Fruit fly (Drosophila melanogaster) whole organism: ENCODE measurements around the gene CG13947.
A peak's percentile ranks its signal among the peaks of the same experiment; 100 is the strongest.

Experiments used
- CG8478 ChIP-seq: fragments of >200 bp; optimal IDR thresholded peaks from 2 replicates; lab custom pipeline; 2018; ENCODE audit warnings: inconsistent platforms
- Dll ChIP-seq: fragments of >200 bp; optimal IDR thresholded peaks from 2 replicates; lab custom pipeline; 2017
- EcR ChIP-seq, 2 experiments: fragments of >200 bp; optimal IDR thresholded peaks; 2 replicates each; lab custom pipeline; 2017; ENCODE audit warnings: missing biosample characterization in 2 of 2, missing genetic modification characterization in 2 of 2, missing genetic modification reagents in 2 of 2
- pan ChIP-seq: fragments of >200 bp; optimal IDR thresholded peaks from 2 replicates; lab custom pipeline; 2017
- psq ChIP-seq: fragments of >200 bp; optimal IDR thresholded peaks from 2 replicates; lab custom pipeline; 2017
- usp ChIP-seq: fragments of >200 bp; optimal IDR thresholded peaks from 2 replicates; lab custom pipeline; 2017; ENCODE audit warnings: missing biosample characterization, missing genetic modification characterization, mixed read lengths

Gene CG13947

DNA sequence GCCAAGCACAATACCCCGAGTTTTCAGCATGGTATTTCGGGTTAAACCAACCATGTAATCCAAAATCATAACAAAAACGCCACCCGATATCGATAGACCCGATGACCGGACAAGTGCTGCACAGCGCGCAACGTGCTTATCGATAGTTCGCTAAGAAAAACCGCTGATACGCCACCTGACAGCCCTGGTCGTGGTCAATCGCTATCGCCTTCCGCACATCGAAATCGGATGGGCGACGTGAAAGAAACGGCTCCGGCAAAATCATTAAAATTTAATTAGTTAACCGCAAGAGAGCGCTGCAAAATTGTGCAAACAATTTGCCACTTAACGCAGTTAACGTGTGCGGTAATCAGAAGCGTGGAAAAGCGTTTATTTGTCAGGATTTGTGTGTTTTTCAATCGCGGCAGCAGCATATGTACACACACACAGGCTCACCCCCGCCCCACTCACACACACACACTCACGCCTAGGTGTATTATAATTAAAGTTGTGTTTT lies 46.8 kb downstream of the CG13947 start, which contains the start of the genes CG3862 and dock:
Gene CG3862, minus strand, starts transcription at position 94 of the 496 bp plus-strand sequence.
Gene dock, plus strand, starts transcription at position 202 of the 496 bp plus-strand sequence.
- TF ChIP-seq usp (GFP tag; lab: Kevin White, UChicago) (no peak), EcR (GFP tag; optimal IDR thresholded peaks at IDR 0.05; lab: Kevin White, UChicago) (no peak), psq (no peak), pan (lab: Kevin White, UChicago) (no peak), CG8478 (no peak), Dll (lab: Kevin White, UChicago) (no peak)

DNA sequence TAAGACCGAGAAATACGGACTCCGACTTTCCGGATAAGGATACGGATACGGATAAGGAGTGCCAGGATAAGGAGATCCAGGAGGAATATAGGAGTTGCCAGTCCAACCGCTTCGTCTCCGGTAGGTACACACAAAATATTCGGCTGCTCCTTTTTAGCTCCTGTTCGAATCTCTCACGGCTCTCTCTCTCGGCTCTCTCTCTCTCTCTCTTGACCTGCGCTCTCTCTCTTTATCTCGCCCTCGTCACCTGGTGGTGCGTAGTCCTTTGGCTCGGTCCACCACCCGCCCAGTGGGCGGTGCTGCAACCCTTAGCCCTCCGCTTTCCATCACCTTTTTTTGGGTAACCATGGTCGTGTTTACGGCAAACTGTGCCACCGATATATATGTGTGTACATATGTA lies 47.4 kb downstream of the CG13947 start:
- TF ChIP-seq Dll (lab: Kevin White, UChicago) (peak; percentile 46), EcR (GFP tag; optimal IDR thresholded peaks at IDR 0.05; lab: Kevin White, UChicago) (no peak)

DNA sequence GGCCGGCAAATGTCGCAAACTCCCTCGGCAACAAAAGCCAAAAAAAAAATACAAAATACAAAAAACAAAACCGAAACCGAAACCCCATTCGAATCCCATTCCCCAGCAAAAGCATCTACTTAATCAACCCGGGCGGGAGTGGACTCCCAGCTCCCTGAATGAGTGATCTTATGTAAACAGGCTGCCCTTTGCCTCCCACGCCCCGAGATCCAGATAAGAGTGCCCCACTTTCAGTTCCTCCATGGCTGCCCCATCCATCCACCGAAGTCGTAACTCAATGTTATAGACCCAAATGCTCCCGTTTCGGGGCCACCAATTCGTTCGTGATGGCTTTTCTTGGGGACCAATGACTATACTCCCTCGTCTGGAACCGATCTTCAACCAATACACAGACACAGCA lies 48.1 kb downstream of the CG13947 start:
- TF ChIP-seq EcR (GFP tag; optimal IDR thresholded peaks at IDR 0.05; lab: Kevin White, UChicago) (no peak), Dll (lab: Kevin White, UChicago) (no peak)

DNA sequence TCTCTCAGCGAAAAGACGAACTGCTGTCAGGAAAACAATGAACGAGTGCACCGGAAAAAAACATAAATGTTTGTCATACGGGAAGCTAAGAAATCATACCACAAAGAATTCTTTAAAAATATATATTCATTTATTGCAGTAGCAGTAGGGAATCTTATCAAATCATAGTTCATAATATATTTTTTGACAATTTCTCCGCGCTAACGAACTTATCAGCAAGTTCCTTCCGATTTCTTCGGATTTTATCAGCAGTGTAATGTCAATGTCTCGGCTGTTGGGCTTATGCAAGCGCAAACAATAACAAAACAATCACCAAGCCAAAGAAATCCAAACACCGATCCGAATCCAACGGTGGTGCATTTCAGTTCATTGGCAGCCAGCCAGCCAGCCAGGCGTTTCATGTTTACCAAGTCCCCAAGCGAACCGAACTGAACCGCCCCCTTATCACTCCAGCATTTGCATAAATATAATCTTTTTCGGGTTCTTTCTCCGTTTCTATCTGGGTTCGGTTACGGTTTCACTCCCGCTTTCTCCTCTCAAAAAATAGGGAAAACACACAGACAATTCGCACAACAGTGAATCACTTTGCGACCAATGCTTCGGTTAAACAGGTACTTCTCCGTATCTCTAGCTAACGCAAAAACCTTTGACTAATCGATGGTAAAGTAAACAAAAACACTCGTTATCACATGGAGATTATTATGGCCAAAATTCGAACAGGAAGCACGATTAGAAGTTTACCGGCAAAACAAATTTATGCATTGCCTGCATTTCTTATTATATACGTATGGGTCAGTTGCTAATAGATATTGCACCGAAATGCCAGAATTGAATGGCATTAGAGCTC lies 48.8 kb downstream of the CG13947 start:
- TF ChIP-seq EcR (GFP tag; optimal IDR thresholded peaks at IDR 0.05; lab: Kevin White, UChicago) (no peak), psq (no peak), CG8478 (no peak), usp (GFP tag; lab: Kevin White, UChicago) (no peak), pan (lab: Kevin White, UChicago) (no peak), Dll (lab: Kevin White, UChicago) (no peak)
